Fruit fly (Drosophila melanogaster) whole organism, embryonic: ENCODE measurements around the gene Cyp4d1.
A peak's percentile ranks its signal among the peaks of the same experiment; 100 is the strongest.

Source experiments
- Adf1 ChIP-seq: fragments of 200-800 bp; sonication (Bioruptor generic); IDR thresholded peaks from 2 replicates; pipeline ENCODE4 v1.3.6; 2022; ENCODE audit warnings: missing biosample characterization, missing genetic modification characterization
- Aef1 ChIP-seq: fragments of 200-800 bp; sonication (Bioruptor generic); IDR thresholded peaks from 3 replicates; pipeline ENCODE4 v1.3.6; 2022; ENCODE audit warnings: missing biosample characterization, missing genetic modification characterization
- Bgb ChIP-seq: fragments of 200-800 bp; sonication (Bioruptor generic); IDR thresholded peaks from 2 replicates; pipeline ENCODE4 v1.3.6; 2022; ENCODE audit warnings: missing biosample characterization, missing genetic modification characterization; ENCODE audit not compliant: partially characterized antibody
- CG12236 ChIP-seq: fragments of 200-800 bp; sonication (Bioruptor generic); optimal IDR thresholded peaks from 2 replicates; lab custom pipeline; 2016; ENCODE audit warnings: missing biosample characterization, missing genetic modification characterization
- CG13287 ChIP-seq: fragments of 200-800 bp; sonication (Bioruptor generic); IDR thresholded peaks from 2 replicates; pipeline ENCODE4 v1.3.6; 2022; ENCODE audit warnings: missing biosample characterization, missing genetic modification characterization; ENCODE audit not compliant: partially characterized antibody
- CG15479 ChIP-seq: fragments of 200-800 bp; sonication (Bioruptor generic); optimal IDR thresholded peaks from 3 replicates; lab custom pipeline; 2019; ENCODE audit warnings: missing biosample characterization, mild to moderate bottlenecking, missing genetic modification characterization, moderate library complexity
- CG15514 ChIP-seq: fragments of 200-800 bp; sonication (Bioruptor generic); optimal IDR thresholded peaks from 3 replicates; lab custom pipeline; 2017; ENCODE audit warnings: missing biosample characterization, missing genetic modification characterization, mild to moderate bottlenecking, moderate library complexity, missing genetic modification reagents
- CG16779 ChIP-seq: fragments of 200-800 bp; sonication (Bioruptor generic); IDR thresholded peaks from 2 replicates; pipeline ENCODE4 v1.3.6; 2022; ENCODE audit warnings: missing biosample characterization, missing genetic modification characterization
- CG17359 ChIP-seq: fragments of 200-800 bp; sonication (Bioruptor generic); optimal IDR thresholded peaks from 3 replicates; lab custom pipeline; 2018; ENCODE audit warnings: missing biosample characterization, mild to moderate bottlenecking, missing genetic modification characterization, moderate library complexity
- CG2116 ChIP-seq: fragments of 200-800 bp; sonication (Bioruptor generic); optimal IDR thresholded peaks from 3 replicates; lab custom pipeline; 2018; ENCODE audit warnings: missing biosample characterization, mild to moderate bottlenecking, missing genetic modification characterization
- CG2199 ChIP-seq: fragments of 200-800 bp; sonication (Bioruptor generic); IDR thresholded peaks from 3 replicates; pipeline ENCODE4 v1.3.6; 2022; ENCODE audit warnings: missing biosample characterization, missing genetic modification characterization
- CG34224 ChIP-seq: fragments of 200-800 bp; sonication (Bioruptor generic); IDR thresholded peaks from 3 replicates; pipeline ENCODE4 v1.3.6; 2022; ENCODE audit warnings: missing biosample characterization, missing genetic modification characterization; ENCODE audit not compliant: partially characterized antibody
- CG3847 ChIP-seq: fragments of 200-800 bp; sonication (Bioruptor generic); IDR thresholded peaks from 2 replicates; pipeline ENCODE4 v1.3.6; 2022; ENCODE audit warnings: missing biosample characterization, missing genetic modification characterization
- CG4328 ChIP-seq: fragments of 200-800 bp; sonication (Bioruptor generic); optimal IDR thresholded peaks from 3 replicates; lab custom pipeline; 2017; ENCODE audit warnings: missing biosample characterization, missing genetic modification reagents, missing genetic modification characterization
- CG4360 ChIP-seq: fragments of 200-800 bp; sonication (Bioruptor generic); IDR thresholded peaks from 2 replicates; pipeline ENCODE4 v1.3.6; 2022; ENCODE audit warnings: missing biosample characterization, missing genetic modification characterization
- CG4404 ChIP-seq: fragments of 200-800 bp; sonication (Bioruptor generic); IDR thresholded peaks from 2 replicates; pipeline ENCODE4 v1.3.6; 2022; ENCODE audit warnings: missing biosample characterization, missing genetic modification characterization
- CG5245 ChIP-seq: fragments of 200-800 bp; sonication (Bioruptor generic); optimal IDR thresholded peaks from 3 replicates; lab custom pipeline; 2016; ENCODE audit warnings: missing biosample characterization, missing genetic modification characterization
- CG8281 ChIP-seq: fragments of 200-800 bp; sonication (Bioruptor generic); optimal IDR thresholded peaks from 2 replicates; lab custom pipeline; 2018; ENCODE audit warnings: missing biosample characterization, mild to moderate bottlenecking, missing genetic modification characterization, moderate library complexity
- CG9437 ChIP-seq: fragments of 200-800 bp; sonication (Bioruptor generic); optimal IDR thresholded peaks from 2 replicates; lab custom pipeline; 2018; ENCODE audit warnings: missing biosample characterization, mild to moderate bottlenecking, missing genetic modification characterization
- Dll ChIP-seq: fragments of 200-800 bp; sonication (Bioruptor generic); IDR thresholded peaks from 4 replicates; pipeline ENCODE4 v1.3.6; 2022; ENCODE audit warnings: missing biosample characterization, missing genetic modification characterization; ENCODE audit not compliant: partially characterized antibody
- Dref ChIP-seq: fragments of 200-800 bp; sonication (Bioruptor generic); IDR thresholded peaks from 2 replicates; pipeline ENCODE4 v1.3.6; 2022; ENCODE audit warnings: missing biosample characterization, missing genetic modification characterization
- E2f1 ChIP-seq: fragments of 200-800 bp; sonication (Bioruptor generic); IDR thresholded peaks from 2 replicates; pipeline ENCODE4 v1.3.6; 2022; ENCODE audit warnings: missing biosample characterization, missing genetic modification characterization
- Ets65A ChIP-seq: fragments of 200-800 bp; sonication (Bioruptor generic); peaks from one replicate; lab custom pipeline; 2016; ENCODE audit warnings: missing biosample characterization, missing genetic modification characterization
- Ets97D ChIP-seq: fragments of 200-800 bp; sonication (Bioruptor generic); optimal IDR thresholded peaks from 3 replicates; lab custom pipeline; 2016; ENCODE audit warnings: missing biosample characterization, missing genetic modification characterization
- H15 ChIP-seq: fragments of 200-800 bp; sonication (Bioruptor generic); IDR thresholded peaks from 3 replicates; pipeline ENCODE4 v1.3.6; 2022; ENCODE audit warnings: missing biosample characterization, missing genetic modification characterization
- Hr51 ChIP-seq, 2 experiments: fragments of 200-800 bp; sonication (Bioruptor generic); optimal IDR thresholded peaks; 2 replicates in 1 of 2; 3 replicates in 1 of 2; lab custom pipeline; 2016 to 2018; ENCODE audit warnings: missing biosample characterization in 2 of 2, missing genetic modification characterization in 2 of 2, mild to moderate bottlenecking in 1 of 2, moderate library complexity in 1 of 2
- MBD-R2 ChIP-seq: fragments of 200-800 bp; sonication (Bioruptor generic); IDR thresholded peaks from 2 replicates; pipeline ENCODE4 v1.3.6; 2022; ENCODE audit warnings: missing biosample characterization, missing genetic modification characterization
- Med ChIP-seq: fragments of 200-800 bp; sonication (Bioruptor generic); peaks from one replicate; lab custom pipeline; 2016; ENCODE audit warnings: missing biosample characterization, missing genetic modification characterization, mild to moderate bottlenecking, inconsistent platforms, moderate library complexity
- PHDP ChIP-seq: fragments of 200-800 bp; sonication (Bioruptor generic); optimal IDR thresholded peaks from 3 replicates; lab custom pipeline; 2018; ENCODE audit warnings: missing biosample characterization, mild to moderate bottlenecking, missing genetic modification characterization, moderate library complexity
- Rfx ChIP-seq: fragments of 200-800 bp; sonication (Bioruptor generic); IDR thresholded peaks from 2 replicates; pipeline ENCODE4 v1.3.6; 2022; ENCODE audit warnings: missing biosample characterization, missing genetic modification characterization
- Scr ChIP-seq: fragments of 200-800 bp; sonication (Bioruptor generic); IDR thresholded peaks from 2 replicates; pipeline ENCODE4 v1.3.6; 2022; ENCODE audit warnings: missing biosample characterization, missing genetic modification characterization; ENCODE audit not compliant: partially characterized antibody
- Side ChIP-seq: fragments of 200-800 bp; sonication (Bioruptor generic); optimal IDR thresholded peaks from 2 replicates; lab custom pipeline; 2016; ENCODE audit warnings: missing biosample characterization, missing genetic modification characterization
- Ssrp ChIP-seq: fragments of 200-800 bp; sonication (Bioruptor generic); optimal IDR thresholded peaks from 2 replicates; lab custom pipeline; 2018; ENCODE audit warnings: missing biosample characterization, mild to moderate bottlenecking, missing genetic modification characterization, moderate library complexity
- ato ChIP-seq: fragments of 200-800 bp; sonication (Bioruptor generic); IDR thresholded peaks from 2 replicates; pipeline ENCODE4 v1.3.6; 2022; ENCODE audit warnings: missing biosample characterization, missing genetic modification characterization; ENCODE audit not compliant: partially characterized antibody
- bbx ChIP-seq: fragments of 200-800 bp; sonication (Bioruptor generic); IDR thresholded peaks from 2 replicates; pipeline ENCODE4 v1.3.6; 2022; ENCODE audit warnings: missing biosample characterization, missing genetic modification characterization; ENCODE audit not compliant: partially characterized antibody
- br ChIP-seq: fragments of >200 bp; optimal IDR thresholded peaks from 2 replicates; lab custom pipeline; 2017
- chif ChIP-seq, 2 experiments: fragments of 200-800 bp; sonication (Bioruptor generic); optimal IDR thresholded peaks; 3 replicates each; lab custom pipeline; 2016; ENCODE audit warnings: missing biosample characterization in 2 of 2, missing genetic modification characterization in 2 of 2
- crp ChIP-seq, 2 experiments: fragments of 200-800 bp; sonication (Bioruptor generic); optimal IDR thresholded peaks; 2 replicates in 1 of 2; 3 replicates in 1 of 2; lab custom pipeline; 2017; ENCODE audit warnings: missing biosample characterization in 2 of 2, missing genetic modification characterization in 2 of 2, mild to moderate bottlenecking in 1 of 2, moderate library complexity in 1 of 2
- ems ChIP-seq: fragments of 200-800 bp; sonication (Bioruptor generic); optimal IDR thresholded peaks from 3 replicates; lab custom pipeline; 2016; ENCODE audit warnings: missing biosample characterization, missing genetic modification characterization
- gce ChIP-seq: fragments of 200-800 bp; sonication (Bioruptor generic); IDR thresholded peaks from 3 replicates; pipeline ENCODE4 v1.3.6; 2022; ENCODE audit warnings: missing biosample characterization, missing genetic modification characterization
- hbn ChIP-seq: fragments of 200-800 bp; sonication (Bioruptor generic); IDR thresholded peaks from 2 replicates; pipeline ENCODE4 v1.3.6; 2022; ENCODE audit warnings: missing biosample characterization, missing genetic modification characterization; ENCODE audit not compliant: partially characterized antibody
- mld ChIP-seq: fragments of 200-800 bp; sonication (Bioruptor generic); IDR thresholded peaks from 3 replicates; pipeline ENCODE4 v1.3.6; 2022; ENCODE audit warnings: missing biosample characterization, missing genetic modification characterization; ENCODE audit not compliant: partially characterized antibody
- nerfin-2 ChIP-seq: fragments of 200-800 bp; sonication (Bioruptor generic); IDR thresholded peaks from 2 replicates; pipeline ENCODE4 v1.3.6; 2022; ENCODE audit warnings: missing biosample characterization, missing genetic modification characterization; ENCODE audit not compliant: partially characterized antibody
- nom ChIP-seq: fragments of 200-800 bp; sonication (Bioruptor generic); optimal IDR thresholded peaks from 2 replicates; lab custom pipeline; 2017; ENCODE audit warnings: missing biosample characterization, missing genetic modification characterization, mild to moderate bottlenecking, moderate library complexity, missing genetic modification reagents
- odd ChIP-seq: fragments of 200-800 bp; sonication (Bioruptor generic); optimal IDR thresholded peaks from 2 replicates; lab custom pipeline; 2017; ENCODE audit warnings: missing biosample characterization, mild to moderate bottlenecking, missing genetic modification characterization
- onecut ChIP-seq: fragments of 200-800 bp; sonication (Bioruptor generic); IDR thresholded peaks from 2 replicates; pipeline ENCODE4 v1.3.6; 2022; ENCODE audit warnings: missing biosample characterization, missing genetic modification characterization
- sug ChIP-seq: fragments of 200-800 bp; optimal IDR thresholded peaks from 2 replicates; lab custom pipeline; 2019; ENCODE audit warnings: missing biosample characterization, mild to moderate bottlenecking, missing genetic modification characterization, moderate library complexity
- unc-4 ChIP-seq: fragments of 200-800 bp; sonication (Bioruptor generic); IDR thresholded peaks from 2 replicates; pipeline ENCODE4 v1.3.6; 2022; ENCODE audit warnings: missing biosample characterization, missing genetic modification characterization; ENCODE audit not compliant: partially characterized antibody
- wdn ChIP-seq: fragments of 200-800 bp; sonication (Bioruptor generic); IDR thresholded peaks from 2 replicates; pipeline ENCODE4 v1.3.6; 2022; ENCODE audit warnings: missing biosample characterization, missing genetic modification characterization
- wek ChIP-seq: fragments of 200-800 bp; sonication (Bioruptor generic); optimal IDR thresholded peaks from 3 replicates; lab custom pipeline; 2018; ENCODE audit warnings: missing biosample characterization, mild to moderate bottlenecking, missing genetic modification characterization, moderate library complexity

The Cyp4d1 gene

DNA sequence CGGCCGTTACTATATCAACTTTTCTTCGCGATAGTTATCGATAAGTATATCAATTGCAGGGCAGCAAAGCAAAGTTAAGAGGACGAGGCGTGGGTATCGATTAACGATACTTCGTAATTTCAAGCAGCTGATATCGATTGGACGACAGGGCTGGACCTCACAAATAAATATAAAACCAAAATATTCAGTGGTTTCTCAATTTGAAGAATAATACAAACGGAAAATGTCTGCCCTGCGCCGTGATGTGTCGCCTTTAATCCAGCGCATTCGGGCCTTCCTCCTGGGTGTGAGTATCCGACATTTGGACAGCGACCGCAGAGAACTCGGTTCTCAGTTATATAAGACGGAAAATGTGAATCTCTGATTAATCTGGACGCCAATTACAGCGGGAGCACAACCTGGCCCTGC lies 10.4 kb upstream of the Cyp4d1 start, which contains the start of gene ND-B14.5A (continued):
- TF ChIP-seq CG15514 (GFP tag; lab: Kevin White, UChicago) (peak; percentile 72), PHDP (tag; lab: Kevin White, UChicago) (peak; percentile 15), bbx (GFP tag; lab: Robert Waterston, UW) (peak; percentile 97), Ssrp (tag; lab: Kevin White, UChicago) (no peak), Dll (GFP tag; lab: Robert Waterston, UW) (peak; percentile 92), CG4404 (GFP tag; lab: Robert Waterston, UW) (no peak), CG2199 (GFP tag; lab: Robert Waterston, UW) (no peak), Med (GFP tag; lab: Kevin White, UChicago) (peak; percentile 61), unc-4 (GFP tag; lab: Robert Waterston, UW) (peak; percentile 93), Ets97D (peak; percentile 40), Bgb (GFP tag; lab: Robert Waterston, UW) (peak; percentile 96), MBD-R2 (GFP tag; lab: Robert Waterston, UW) (peak; percentile 55), CG4328 (GFP tag; lab: Kevin White, UChicago) (no peak), ems (GFP tag; lab: Kevin White, UChicago) (no peak), H15 (GFP tag; lab: Robert Waterston, UW) (no peak), CG9437 (GFP tag; lab: Kevin White, UChicago) (no peak), E2f1 (GFP tag; lab: Robert Waterston, UW) (no peak), ato (GFP tag; lab: Robert Waterston, UW) (peak; percentile 97), wek (no peak), CG8281 (tag; lab: Kevin White, UChicago) (no peak), Dref (GFP tag; lab: Robert Waterston, UW) (peak; percentile 97), onecut (GFP tag; lab: Robert Waterston, UW) (peak; percentile 49), nerfin-2 (GFP tag; lab: Robert Waterston, UW) (peak; percentile 99), gce (GFP tag; lab: Robert Waterston, UW) (no peak), crp (GFP tag; optimal IDR thresholded peaks at IDR 0.05; lab: Kevin White, UChicago) (peak in 1 of 2 experiments; percentile 64), CG3847 (no peak), Ets65A (no peak), br (lab: Kevin White, UChicago) (no peak), chif (GFP tag; optimal IDR thresholded peaks at IDR 0.05; lab: Kevin White, UChicago) (no peak), Aef1 (GFP tag; lab: Robert Waterston, UW) (no peak), Hr51 (GFP tag; optimal IDR thresholded peaks at IDR 0.05; lab: Kevin White, UChicago) (no peak), CG17359 (tag; lab: Kevin White, UChicago) (no peak), CG13287 (GFP tag; lab: Robert Waterston, UW) (peak; percentile 97), odd (GFP tag; lab: Kevin White, UChicago) (no peak), CG16779 (GFP tag; lab: Robert Waterston, UW) (no peak), CG5245 (GFP tag; lab: Kevin White, UChicago) (no peak), CG2116 (peak; percentile 96), Scr (GFP tag; lab: Robert Waterston, UW) (peak; percentile 90), Side (no peak), Rfx (GFP tag; lab: Robert Waterston, UW) (peak; percentile 48; the same call in 1 of the 2 replicates), nom (peak; percentile 35), CG15479 (GFP tag; lab: Kevin White, UChicago) (no peak), sug (tag; lab: Kevin White, UChicago) (peak; percentile 21), hbn (peak; percentile 87), mld (GFP tag; lab: Robert Waterston, UW) (peak; percentile 96), CG4360 (no peak), wdn (GFP tag; lab: Robert Waterston, UW) (no peak), CG34224 (GFP tag; lab: Robert Waterston, UW) (peak; percentile 99), CG12236 (GFP tag; lab: Kevin White, UChicago) (no peak), Adf1 (GFP tag; lab: Robert Waterston, UW) (no peak)
